Worm (Caenorhabditis elegans) whole organism, L1 larva: ENCODE measurements around the gene C45G9.4.
A peak's percentile ranks its signal among the peaks of the same experiment; 100 is the strongest.

Source experiments
- C16A3.4 ChIP-seq: fragments of 150-350 bp; optimal IDR thresholded peaks from 2 replicates; lab custom pipeline; 2014; ENCODE audit warnings: missing biosample characterization, missing genetic modification characterization
- C34B4.2 ChIP-seq: sonication (generic microtip); optimal IDR thresholded peaks from 2 replicates; lab custom pipeline; 2017; ENCODE audit warnings: mild to moderate bottlenecking, missing genetic modification characterization, missing compliant biosample characterization
- F16B12.6 ChIP-seq: fragments of 150-350 bp; optimal IDR thresholded peaks from 2 replicates; lab custom pipeline; 2014; ENCODE audit warnings: missing biosample characterization, missing genetic modification characterization
- Y116A8C.19 ChIP-seq: sonication (generic microtip); optimal IDR thresholded peaks from 2 replicates; lab custom pipeline; 2016; ENCODE audit warnings: missing compliant biosample characterization, missing genetic modification characterization, borderline replicate concordance
- alr-1 ChIP-seq: fragments of 200-800 bp; sonication (Bioruptor generic); optimal IDR thresholded peaks from 2 replicates; lab custom pipeline; 2018; ENCODE audit warnings: borderline replicate concordance, mild to moderate bottlenecking, missing genetic modification characterization, missing compliant biosample characterization
- aly-2 ChIP-seq: fragments of 150-350 bp; optimal IDR thresholded peaks from 2 replicates; lab custom pipeline; 2014; ENCODE audit warnings: missing biosample characterization, missing genetic modification characterization
- ceh-8 ChIP-seq: fragments of 200-800 bp; sonication (Bioruptor generic); optimal IDR thresholded peaks from 2 replicates; lab custom pipeline; 2018; ENCODE audit warnings: mild to moderate bottlenecking, missing genetic modification characterization, moderate library complexity, missing compliant biosample characterization
- ceh-88 ChIP-seq: fragments of 200-800 bp; sonication (Bioruptor generic); IDR thresholded peaks from 2 replicates; pipeline ENCODE4 v1.3.6; 2022; ENCODE audit warnings: missing genetic modification characterization, missing compliant biosample characterization
- ces-1 ChIP-seq: fragments of 150-350 bp; optimal IDR thresholded peaks from 2 replicates; lab custom pipeline; 2014; ENCODE audit warnings: missing biosample characterization, missing genetic modification reagents, missing genetic modification characterization
- dsc-1 ChIP-seq: sonication (generic microtip); optimal IDR thresholded peaks from 2 replicates; lab custom pipeline; 2016; ENCODE audit warnings: mild to moderate bottlenecking, missing genetic modification characterization, missing compliant biosample characterization
- egl-13 ChIP-seq: sonication (generic microtip); optimal IDR thresholded peaks from 2 replicates; lab custom pipeline; 2016; ENCODE audit warnings: missing genotype, missing genetic modification reagents, missing genetic modification characterization, missing compliant biosample characterization
- elt-2 ChIP-seq: sonication (generic microtip); optimal IDR thresholded peaks from 2 replicates; lab custom pipeline; 2016; ENCODE audit warnings: missing genetic modification characterization, mild to moderate bottlenecking, inconsistent platforms, missing compliant biosample characterization, missing genetic modification reagents
- elt-3 ChIP-seq, 6 experiments: fragments of 150-350 bp in 1 of 6; sonication (generic microtip); optimal IDR thresholded peaks; 2 replicates each; lab custom pipeline; 2017 to 2018; ENCODE audit warnings: missing biosample characterization in 6 of 6, missing genetic modification characterization in 6 of 6, inconsistent platforms in 1 of 6
- ets-5 ChIP-seq: fragments of 200-800 bp; sonication (Bioruptor generic); IDR thresholded peaks from 2 replicates; pipeline ENCODE4 v1.3.6; 2022; ENCODE audit warnings: missing genetic modification characterization, missing compliant biosample characterization
- fkh-10 ChIP-seq: sonication (generic microtip); optimal IDR thresholded peaks from 2 replicates; lab custom pipeline; 2017; ENCODE audit warnings: missing biosample characterization, missing genetic modification reagents, missing genetic modification characterization
- fkh-4 ChIP-seq: sonication (generic microtip); optimal IDR thresholded peaks from 2 replicates; lab custom pipeline; 2016; ENCODE audit warnings: missing compliant biosample characterization, missing genetic modification characterization, borderline replicate concordance
- fkh-8 ChIP-seq: sonication (generic microtip); optimal IDR thresholded peaks from 2 replicates; lab custom pipeline; 2016; ENCODE audit warnings: mild to moderate bottlenecking, missing genetic modification characterization, missing compliant biosample characterization
- fos-1 ChIP-seq: fragments of 150-350 bp; optimal IDR thresholded peaks from 2 replicates; lab custom pipeline; 2014; ENCODE audit warnings: missing biosample characterization, missing genetic modification characterization
- grh-1 ChIP-seq: fragments of 200-800 bp; sonication (Bioruptor generic); IDR thresholded peaks from 2 replicates; pipeline ENCODE4 v1.3.6; 2022; ENCODE audit warnings: missing genetic modification reagents, missing genetic modification characterization, missing compliant biosample characterization
- hlh-4 ChIP-seq: sonication (generic microtip); optimal IDR thresholded peaks from 2 replicates; lab custom pipeline; 2016; ENCODE audit warnings: mild to moderate bottlenecking, missing genetic modification characterization, missing compliant biosample characterization
- irx-1 ChIP-seq: sonication (generic microtip); optimal IDR thresholded peaks from 2 replicates; lab custom pipeline; 2016; ENCODE audit warnings: missing genetic modification characterization, missing compliant biosample characterization
- isw-1 ChIP-seq: fragments of 200-800 bp; sonication (Bioruptor generic); IDR thresholded peaks from 2 replicates; pipeline ENCODE4 v1.3.6; 2022; ENCODE audit warnings: missing genetic modification characterization, missing compliant biosample characterization
- jun-1 ChIP-seq: fragments of 150-350 bp; optimal IDR thresholded peaks from 2 replicates; lab custom pipeline; 2014; ENCODE audit warnings: missing biosample characterization, missing genetic modification reagents, missing genetic modification characterization
- lin-13 ChIP-seq: fragments of 150-350 bp; optimal IDR thresholded peaks from 2 replicates; lab custom pipeline; 2014; ENCODE audit warnings: missing biosample characterization, missing genetic modification reagents, missing genetic modification characterization
- lin-14 ChIP-seq: fragments of 200-800 bp; sonication (Bioruptor generic); optimal IDR thresholded peaks from 2 replicates; lab custom pipeline; 2018; ENCODE audit warnings: mild to moderate bottlenecking, missing genetic modification characterization, moderate library complexity, missing compliant biosample characterization
- lin-39 ChIP-seq: fragments of 150-350 bp; optimal IDR thresholded peaks from 2 replicates; lab custom pipeline; 2014; ENCODE audit warnings: missing biosample characterization, missing genetic modification reagents, missing genetic modification characterization
- lir-3 ChIP-seq: sonication (generic microtip); optimal IDR thresholded peaks from 2 replicates; lab custom pipeline; 2016; ENCODE audit warnings: mild to moderate bottlenecking, missing genetic modification characterization, moderate library complexity, missing compliant biosample characterization; ENCODE audit not compliant: poor library complexity
- lsy-2 ChIP-seq, 2 experiments: fragments of 150-350 bp; optimal IDR thresholded peaks; 2 replicates each; lab custom pipeline; 2014; ENCODE audit warnings: missing biosample characterization in 2 of 2, missing genetic modification characterization in 2 of 2
- mab-9 ChIP-seq: fragments of 200-800 bp; sonication (Bioruptor generic); IDR thresholded peaks from 2 replicates; pipeline ENCODE4 v1.3.6; 2022; ENCODE audit warnings: missing genetic modification reagents, missing genetic modification characterization, missing compliant biosample characterization
- mdl-1 ChIP-seq, 2 experiments: fragments of 150-350 bp; optimal IDR thresholded peaks; 2 replicates each; lab custom pipeline; 2014 to 2017; ENCODE audit warnings: missing biosample characterization in 2 of 2, missing genetic modification characterization in 2 of 2, inconsistent platforms in 1 of 2
- nhr-12 ChIP-seq: sonication (generic microtip); optimal IDR thresholded peaks from 2 replicates; lab custom pipeline; 2017; ENCODE audit warnings: missing biosample characterization, missing genetic modification characterization
- nhr-19 ChIP-seq: fragments of 200-800 bp; sonication (Bioruptor generic); conservative IDR thresholded peaks from 2 replicates; pipeline ENCODE4 v1.3.6; 2022; ENCODE audit warnings: missing genetic modification characterization, missing compliant biosample characterization
- nhr-47 ChIP-seq: sonication (generic microtip); optimal IDR thresholded peaks from 2 replicates; lab custom pipeline; 2016; ENCODE audit warnings: mild to moderate bottlenecking, missing genetic modification characterization, moderate library complexity, missing compliant biosample characterization
- nhr-76 ChIP-seq: sonication (generic microtip); optimal IDR thresholded peaks from 2 replicates; lab custom pipeline; 2017; ENCODE audit warnings: missing biosample characterization, missing genetic modification characterization
- nhr-77 ChIP-seq: fragments of 150-350 bp; optimal IDR thresholded peaks from 2 replicates; lab custom pipeline; 2014; ENCODE audit warnings: missing biosample characterization, missing genetic modification characterization
- nhr-84 ChIP-seq: sonication (generic microtip); optimal IDR thresholded peaks from 2 replicates; lab custom pipeline; 2017; ENCODE audit warnings: missing biosample characterization, missing genetic modification characterization
- nhr-90 ChIP-seq: sonication (generic microtip); optimal IDR thresholded peaks from 2 replicates; lab custom pipeline; 2016; ENCODE audit warnings: mild to moderate bottlenecking, missing genetic modification characterization, missing compliant biosample characterization; ENCODE audit not compliant: poor library complexity
- pax-3 ChIP-seq: fragments of 200-800 bp; sonication (Bioruptor generic); optimal IDR thresholded peaks from 2 replicates; lab custom pipeline; 2018; ENCODE audit warnings: mild to moderate bottlenecking, missing genetic modification characterization, moderate library complexity, missing compliant biosample characterization
- rnt-1 ChIP-seq: sonication (generic microtip); optimal IDR thresholded peaks from 2 replicates; lab custom pipeline; 2016; ENCODE audit warnings: mild to moderate bottlenecking, missing genetic modification characterization, moderate library complexity, missing compliant biosample characterization
- snpc-4 ChIP-seq: fragments of 150-350 bp; optimal IDR thresholded peaks from 2 replicates; lab custom pipeline; 2014; ENCODE audit warnings: missing biosample characterization, missing genetic modification characterization
- snu-23 ChIP-seq: sonication (generic microtip); optimal IDR thresholded peaks from 2 replicates; lab custom pipeline; 2016; ENCODE audit warnings: missing genetic modification characterization, missing compliant biosample characterization
- sptf-1 ChIP-seq: fragments of 150-350 bp; optimal IDR thresholded peaks from 2 replicates; lab custom pipeline; 2014; ENCODE audit warnings: missing biosample characterization, missing genetic modification characterization
- sup-37 ChIP-seq: fragments of 200-800 bp; sonication (Bioruptor generic); optimal IDR thresholded peaks from 2 replicates; lab custom pipeline; 2018; ENCODE audit warnings: mild to moderate bottlenecking, missing genetic modification characterization, missing compliant biosample characterization
- swsn-7 ChIP-seq: sonication (generic microtip); optimal IDR thresholded peaks from 2 replicates; lab custom pipeline; 2016; ENCODE audit warnings: missing genetic modification characterization, missing compliant biosample characterization
- unc-130 ChIP-seq: fragments of 150-350 bp; optimal IDR thresholded peaks from 2 replicates; lab custom pipeline; 2017; ENCODE audit warnings: missing biosample characterization, missing genetic modification characterization, inconsistent platforms
- unc-30 ChIP-seq: sonication (generic microtip); optimal IDR thresholded peaks from 2 replicates; lab custom pipeline; 2017; ENCODE audit warnings: missing biosample characterization, missing genetic modification characterization
- vab-15 ChIP-seq: sonication (generic microtip); optimal IDR thresholded peaks from 2 replicates; lab custom pipeline; 2017; ENCODE audit warnings: missing genotype, mild to moderate bottlenecking, missing genetic modification characterization, missing compliant biosample characterization
- zag-1 ChIP-seq: fragments of 150-350 bp; optimal IDR thresholded peaks from 2 replicates; lab custom pipeline; 2014; ENCODE audit warnings: missing biosample characterization, missing genetic modification characterization
- zip-4 ChIP-seq: fragments of 200-800 bp; sonication (Bioruptor generic); optimal IDR thresholded peaks from 2 replicates; lab custom pipeline; 2018; ENCODE audit warnings: mild to moderate bottlenecking, missing genetic modification characterization, moderate library complexity, missing compliant biosample characterization
- ztf-11 ChIP-seq, 2 experiments: sonication (generic microtip); optimal IDR thresholded peaks; 2 replicates each; lab custom pipeline; 2016 to 2017; ENCODE audit warnings: missing genetic modification characterization in 2 of 2, missing biosample characterization in 1 of 2, missing compliant biosample characterization in 1 of 2
- ztf-4 ChIP-seq: fragments of 150-350 bp; optimal IDR thresholded peaks from 2 replicates; lab custom pipeline; 2014; ENCODE audit warnings: missing biosample characterization, missing genetic modification characterization

Gene C45G9.4

ce11 chrIII:5107959-5108358 is 45.5 kb downstream of the C45G9.4 start:
- TF ChIP-seq lin-14, result no peak
- no peak for TF ChIP-seq ets-5
- TF ChIP-seq ztf-11 (tag; optimal IDR thresholded peaks at IDR 0.05; lab: Kevin White, UChicago), result no peak
- no peak for TF ChIP-seq elt-3 (tag; optimal IDR thresholded peaks at IDR 0.05; lab: Kevin White, UChicago)
- TF ChIP-seq ceh-88 (GFP tag; lab: Robert Waterston, UW), result no peak
- TF ChIP-seq vab-15 (tag; lab: Kevin White, UChicago), result no peak
- no peak for TF ChIP-seq fkh-8 (tag; lab: Kevin White, UChicago)
- TF ChIP-seq lin-39 (tag; lab: Kevin White, UChicago), result no peak
- no peak for TF ChIP-seq fkh-10
- TF ChIP-seq sptf-1, result no peak
- TF ChIP-seq nhr-19, result no peak
- no peak for TF ChIP-seq nhr-90
- TF ChIP-seq nhr-47, result no peak
- no peak for TF ChIP-seq Y116A8C.19 (tag; lab: Kevin White, UChicago)
- TF ChIP-seq, all 84 proteins: peak for 0

DNA sequence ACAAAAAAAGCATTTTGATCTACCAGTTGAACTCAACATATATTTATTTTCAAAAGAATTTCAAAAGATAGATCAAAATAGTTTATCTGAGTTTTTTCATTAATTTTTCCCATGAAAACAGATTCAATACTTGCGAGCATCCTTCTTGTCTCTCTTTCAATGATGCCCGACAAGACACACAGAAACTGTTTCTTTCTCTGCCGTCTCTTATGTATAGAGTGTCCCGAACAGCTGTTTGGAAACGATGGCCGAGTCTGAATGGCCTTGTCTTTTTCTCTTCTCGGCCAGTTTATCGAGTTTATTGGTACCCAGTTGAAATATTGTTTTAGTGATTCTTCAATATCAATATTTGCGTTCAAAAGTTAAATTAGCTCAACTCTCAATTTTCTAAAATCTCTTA is 46.2 kb downstream of the C45G9.4 start:
- TF ChIP-seq jun-1 (tag; lab: Kevin White, UChicago) (no peak), nhr-47 (no peak), swsn-7 (tag; lab: Kevin White, UChicago) (peak; percentile 52), fkh-10 (no peak), snu-23 (GFP tag; lab: Kevin White, UChicago) (peak; percentile 77), snpc-4 (peak; percentile 43), nhr-12 (tag; lab: Kevin White, UChicago) (no peak), nhr-76 (tag; lab: Kevin White, UChicago) (no peak), alr-1 (tag; lab: Kevin White, UChicago) (no peak), zag-1 (tag; lab: Kevin White, UChicago) (no peak), isw-1 (GFP tag; lab: Robert Waterston, UW) (peak; percentile 40; the same call in 1 of the 2 replicates), pax-3 (tag; lab: Kevin White, UChicago) (no peak), F16B12.6 (tag; lab: Kevin White, UChicago) (peak; percentile 9), grh-1 (GFP tag; lab: Robert Waterston, UW) (no peak), C34B4.2 (no peak), hlh-4 (tag; lab: Kevin White, UChicago) (no peak), rnt-1 (tag; lab: Kevin White, UChicago) (peak; percentile 95), nhr-84 (no peak), sup-37 (GFP tag; lab: Kevin White, UChicago) (no peak), ztf-11 (tag; optimal IDR thresholded peaks at IDR 0.05; lab: Kevin White, UChicago) (peak in 1 of 2 experiments; percentile 1), elt-2 (no peak), aly-2 (tag; lab: Kevin White, UChicago) (no peak), dsc-1 (tag; lab: Kevin White, UChicago) (no peak), ceh-88 (GFP tag; lab: Robert Waterston, UW) (no peak), lsy-2 (tag; optimal IDR thresholded peaks at IDR 0.05; lab: Kevin White, UChicago) (peak; percentile 72 to 78), unc-130 (no peak), fkh-4 (no peak), mdl-1 (tag; optimal IDR thresholded peaks at IDR 0.05; lab: Kevin White, UChicago) (no peak), zip-4 (GFP tag; lab: Kevin White, UChicago) (no peak), fos-1 (tag; lab: Kevin White, UChicago) (no peak), C16A3.4 (tag; lab: Kevin White, UChicago) (peak; percentile 36), egl-13 (no peak), lin-13 (GFP tag; lab: Kevin White, UChicago) (peak; percentile 13), mab-9 (GFP tag; lab: Robert Waterston, UW) (no peak), elt-3 (tag; optimal IDR thresholded peaks at IDR 0.05; lab: Kevin White, UChicago) (no peak), lir-3 (peak; percentile 85), irx-1 (tag; lab: Kevin White, UChicago) (peak; percentile 36), lin-39 (tag; lab: Kevin White, UChicago) (no peak), nhr-77 (peak; percentile 25), unc-30 (tag; lab: Kevin White, UChicago) (no peak), ces-1 (GFP tag; lab: Kevin White, UChicago) (no peak), ztf-4 (tag; lab: Kevin White, UChicago) (no peak), ceh-8 (GFP tag; lab: Kevin White, UChicago) (no peak)
